Worm (Caenorhabditis elegans) whole organism, L4 larva: ENCODE measurements around the gene F13E9.19.

Experiments
- F26F4.8 ChIP-seq: fragments of 200-800 bp; sonication (Bioruptor generic); conservative IDR thresholded peaks from 2 replicates; pipeline ENCODE4 v1.3.6; 2022; ENCODE audit warnings: missing genetic modification characterization, missing compliant biosample characterization
- F44E2.7 ChIP-seq: fragments of 200-800 bp; sonication (Bioruptor generic); IDR thresholded peaks from 2 replicates; pipeline ENCODE4 v2.1.2; 2022; ENCODE audit warnings: missing genetic modification characterization, missing compliant biosample characterization
- Y105C5A.15 ChIP-seq: fragments of 200-800 bp; sonication (Bioruptor generic); IDR thresholded peaks from 2 replicates; pipeline ENCODE4 v1.3.6; 2022; ENCODE audit warnings: missing genetic modification characterization, missing compliant biosample characterization
- Y5F2A.4 ChIP-seq: fragments of 200-800 bp; sonication (Bioruptor generic); optimal IDR thresholded peaks from 2 replicates; lab custom pipeline; 2018; ENCODE audit warnings: mild to moderate bottlenecking, missing genetic modification characterization, missing compliant biosample characterization
- aha-1 ChIP-seq: fragments of 150-350 bp; peaks from one replicate; lab custom pipeline; 2014; ENCODE audit warnings: missing biosample characterization, missing genetic modification characterization
- aly-2 ChIP-seq: sonication (generic microtip); optimal IDR thresholded peaks from 2 replicates; lab custom pipeline; 2018; ENCODE audit warnings: missing biosample characterization, missing genetic modification characterization
- attf-4 ChIP-seq: sonication (generic microtip); optimal IDR thresholded peaks from 3 replicates; lab custom pipeline; 2017; ENCODE audit warnings: missing biosample characterization, missing genetic modification characterization
- ceh-44 ChIP-seq: fragments of 200-800 bp; sonication (Bioruptor generic); IDR thresholded peaks from 2 replicates; pipeline ENCODE4 v1.3.6; 2022; ENCODE audit warnings: missing genetic modification reagents, missing genetic modification characterization, missing compliant biosample characterization
- ces-1 ChIP-seq: fragments of 150-350 bp; sonication (generic microtip); optimal IDR thresholded peaks from 4 replicates; lab custom pipeline; 2014; ENCODE audit warnings: missing biosample characterization, missing genetic modification reagents, missing genetic modification characterization
- ctbp-1 ChIP-seq: fragments of 200-800 bp; sonication (Bioruptor generic); IDR thresholded peaks from 2 replicates; pipeline ENCODE4 v1.3.6; 2022; ENCODE audit warnings: missing genetic modification reagents, missing genetic modification characterization, missing compliant biosample characterization
- dmd-6 ChIP-seq: fragments of 200-800 bp; sonication (Bioruptor generic); IDR thresholded peaks from 2 replicates; pipeline ENCODE4 v1.3.6; 2022; ENCODE audit warnings: missing genetic modification reagents, missing genetic modification characterization, missing compliant biosample characterization
- dmd-8 ChIP-seq: fragments of 200-800 bp; sonication (Bioruptor generic); IDR thresholded peaks from 2 replicates; pipeline ENCODE4 v1.3.6; 2022; ENCODE audit warnings: missing genetic modification characterization, missing compliant biosample characterization
- dmd-9 ChIP-seq: fragments of 200-800 bp; sonication (Bioruptor generic); IDR thresholded peaks from 2 replicates; pipeline ENCODE4 v1.3.6; 2022; ENCODE audit warnings: missing genetic modification reagents, missing genetic modification characterization, missing compliant biosample characterization
- dpl-1 ChIP-seq: fragments of 150-350 bp; optimal IDR thresholded peaks from 2 replicates; lab custom pipeline; 2014; ENCODE audit warnings: missing biosample characterization, missing genetic modification reagents, missing genetic modification characterization
- dve-1 ChIP-seq: sonication (generic microtip); optimal IDR thresholded peaks from 2 replicates; lab custom pipeline; 2017; ENCODE audit warnings: antibody characterized with exemption, mild to moderate bottlenecking, missing genetic modification characterization, missing compliant biosample characterization; ENCODE audit not compliant: insufficient read depth
- egl-27 ChIP-seq: sonication (generic microtip); optimal IDR thresholded peaks from 3 replicates; lab custom pipeline; 2017; ENCODE audit warnings: missing biosample characterization, missing genetic modification reagents, missing genetic modification characterization
- fos-1 ChIP-seq: fragments of 150-350 bp; optimal IDR thresholded peaks from 2 replicates; lab custom pipeline; 2014; ENCODE audit warnings: missing biosample characterization, missing genetic modification characterization
- gei-8 ChIP-seq: fragments of 200-800 bp; sonication (Bioruptor generic); optimal IDR thresholded peaks from 2 replicates; lab custom pipeline; 2018; ENCODE audit warnings: mild to moderate bottlenecking, missing genetic modification characterization, missing compliant biosample characterization
- hlh-30 ChIP-seq: sonication (generic microtip); optimal IDR thresholded peaks from 2 replicates; lab custom pipeline; 2017; ENCODE audit warnings: antibody characterized with exemption, mild to moderate bottlenecking, missing genetic modification characterization, missing compliant biosample characterization; ENCODE audit not compliant: insufficient read depth
- jun-1 ChIP-seq: fragments of 150-350 bp; optimal IDR thresholded peaks from 2 replicates; lab custom pipeline; 2014; ENCODE audit warnings: missing biosample characterization, missing genetic modification reagents, missing genetic modification characterization
- lin-1 ChIP-seq: fragments of 200-800 bp; sonication (Bioruptor generic); IDR thresholded peaks from 2 replicates; pipeline ENCODE4 v1.3.6; 2022; ENCODE audit warnings: missing genetic modification reagents, missing genetic modification characterization, missing compliant biosample characterization
- lin-15B ChIP-seq: fragments of 150-350 bp; sonication (generic microtip); optimal IDR thresholded peaks from 3 replicates; lab custom pipeline; 2014; ENCODE audit warnings: missing biosample characterization, missing genetic modification characterization
- lin-38 ChIP-seq: fragments of 200-800 bp; sonication (Bioruptor generic); IDR thresholded peaks from 2 replicates; pipeline ENCODE4 v1.3.6; 2022; ENCODE audit warnings: missing genetic modification reagents, missing genetic modification characterization, missing compliant biosample characterization
- lin-39 ChIP-seq: fragments of 150-350 bp; optimal IDR thresholded peaks from 2 replicates; lab custom pipeline; 2014; ENCODE audit warnings: missing biosample characterization, missing genetic modification reagents, missing genetic modification characterization
- lir-3 ChIP-seq: sonication (generic microtip); optimal IDR thresholded peaks from 2 replicates; lab custom pipeline; 2016; ENCODE audit warnings: mild to moderate bottlenecking, missing genetic modification characterization, missing compliant biosample characterization
- madf-5 ChIP-seq, 2 experiments: fragments of 200-800 bp; sonication (Bioruptor generic); IDR thresholded peaks; 2 replicates each; pipeline ENCODE4 v1.3.6; 2022; ENCODE audit warnings: missing compliant biosample characterization in 2 of 2, missing genetic modification characterization in 2 of 2
- mdl-1 ChIP-seq, 2 experiments: fragments of 150-350 bp in 1 of 2; sonication (generic microtip) in 1 of 2; optimal IDR thresholded peaks; 2 replicates each; lab custom pipeline; 2014 to 2017; ENCODE audit warnings: missing biosample characterization in 2 of 2, missing genetic modification characterization in 2 of 2
- mep-1 ChIP-seq: fragments of 150-350 bp; sonication (generic microtip); optimal IDR thresholded peaks from 3 replicates; lab custom pipeline; 2014; ENCODE audit warnings: missing biosample characterization, missing genetic modification characterization
- mes-2 ChIP-seq: sonication (generic microtip); optimal IDR thresholded peaks from 2 replicates; lab custom pipeline; 2016; ENCODE audit warnings: missing genotype, mild to moderate bottlenecking, missing genetic modification characterization, missing compliant biosample characterization; ENCODE audit not compliant: poor library complexity, severe bottlenecking
- nhr-10 ChIP-seq: fragments of 150-350 bp; optimal IDR thresholded peaks from 2 replicates; lab custom pipeline; 2014; ENCODE audit warnings: missing biosample characterization, missing genetic modification characterization
- nhr-11 ChIP-seq: fragments of 150-350 bp; optimal IDR thresholded peaks from 2 replicates; lab custom pipeline; 2014; ENCODE audit warnings: missing biosample characterization, missing genetic modification characterization
- nhr-111 ChIP-seq: fragments of 200-800 bp; sonication (Bioruptor generic); optimal IDR thresholded peaks from 2 replicates; lab custom pipeline; 2018; ENCODE audit warnings: mild to moderate bottlenecking, missing genetic modification characterization, missing compliant biosample characterization
- nhr-237 ChIP-seq: sonication (generic microtip); optimal IDR thresholded peaks from 2 replicates; lab custom pipeline; 2017; ENCODE audit warnings: missing biosample characterization, missing genetic modification characterization
- nhr-28 ChIP-seq: fragments of 150-350 bp; optimal IDR thresholded peaks from 2 replicates; lab custom pipeline; 2014; ENCODE audit warnings: missing biosample characterization, missing genetic modification characterization
- nhr-42 ChIP-seq: fragments of 200-800 bp; sonication (Bioruptor generic); IDR thresholded peaks from 2 replicates; pipeline ENCODE4 v1.3.6; 2022; ENCODE audit warnings: missing genetic modification characterization, missing compliant biosample characterization
- nhr-48 ChIP-seq: sonication (generic microtip); optimal IDR thresholded peaks from 2 replicates; lab custom pipeline; 2016; ENCODE audit warnings: mild to moderate bottlenecking, missing genetic modification characterization, missing compliant biosample characterization
- nhr-6 ChIP-seq: fragments of 150-350 bp; optimal IDR thresholded peaks from 2 replicates; lab custom pipeline; 2014; ENCODE audit warnings: missing biosample characterization, missing genetic modification characterization
- nhr-77 ChIP-seq: fragments of 150-350 bp; optimal IDR thresholded peaks from 2 replicates; lab custom pipeline; 2014; ENCODE audit warnings: missing biosample characterization, missing genetic modification characterization
- saeg-2 ChIP-seq: fragments of 200-800 bp; sonication (Bioruptor generic); IDR thresholded peaks from 2 replicates; pipeline ENCODE4 v1.3.6; 2022; ENCODE audit warnings: missing genetic modification reagents, missing genetic modification characterization, missing compliant biosample characterization
- sdz-12 ChIP-seq: fragments of 200-800 bp; sonication (Bioruptor generic); optimal IDR thresholded peaks from 2 replicates; lab custom pipeline; 2018; ENCODE audit warnings: mild to moderate bottlenecking, missing genetic modification characterization, missing compliant biosample characterization
- skn-1 ChIP-seq: fragments of 150-350 bp; optimal IDR thresholded peaks from 2 replicates; lab custom pipeline; 2014; ENCODE audit warnings: missing biosample characterization, missing genetic modification characterization
- snpc-1.2 ChIP-seq: fragments of 200-800 bp; sonication (Bioruptor generic); IDR thresholded peaks from 2 replicates; pipeline ENCODE4 v1.3.6; 2022; ENCODE audit warnings: missing genetic modification reagents, missing genetic modification characterization, missing compliant biosample characterization
- snpc-4 ChIP-seq: fragments of 150-350 bp; optimal IDR thresholded peaks from 2 replicates; lab custom pipeline; 2014; ENCODE audit warnings: missing biosample characterization, missing genetic modification characterization
- unc-39 ChIP-seq: sonication (generic microtip); optimal IDR thresholded peaks from 2 replicates; lab custom pipeline; 2017; ENCODE audit warnings: missing biosample characterization, missing genetic modification characterization
- unc-62 ChIP-seq, 3 experiments: fragments of 150-350 bp in 1 of 3; sonication (generic microtip); optimal IDR thresholded peaks in 2 of 3; peaks in 1 of 3; 1 replicate in 1 of 3; 2 replicates in 2 of 3; lab custom pipeline; 2014 to 2017; ENCODE audit warnings: missing biosample characterization in 3 of 3, missing genetic modification characterization in 3 of 3, missing genetic modification reagents in 3 of 3, missing genotype in 1 of 3
- zfp-2 ChIP-seq: sonication (generic microtip); optimal IDR thresholded peaks from 2 replicates; lab custom pipeline; 2016; ENCODE audit warnings: mild to moderate bottlenecking, missing genetic modification characterization, missing compliant biosample characterization
- zip-11 ChIP-seq: fragments of 200-800 bp; sonication (Bioruptor generic); IDR thresholded peaks from 2 replicates; pipeline ENCODE4 v1.3.6; 2022; ENCODE audit warnings: missing genetic modification characterization, missing compliant biosample characterization

F13E9.19 gene

ce11 chrIV:10935853-10936491 is 36.8 kb downstream of the F13E9.19 start, which contains the start of gene lgg-2 (continued):
- no peak for TF ChIP-seq snpc-4 (tag; lab: Kevin White, UChicago)
- TF ChIP-seq snpc-1.2 (GFP tag; lab: Robert Waterston, UW) = no peak
- TF ChIP-seq nhr-237 (tag; lab: Kevin White, UChicago) = no peak
- peak; percentile 97 for TF ChIP-seq dve-1 (tag; lab: Kevin White, UChicago)
- TF ChIP-seq F44E2.7 (GFP tag; lab: Robert Waterston, UW) = no peak
- no peak for TF ChIP-seq madf-5 (GFP tag; IDR thresholded peaks at IDR 0.05; lab: Robert Waterston, UW)
- peak; percentile 89 for TF ChIP-seq saeg-2 (GFP tag; lab: Robert Waterston, UW)
- TF ChIP-seq ceh-44 (GFP tag; lab: Robert Waterston, UW) = no peak
- TF ChIP-seq gei-8 = peak; percentile 75
- TF ChIP-seq mdl-1 (tag; optimal IDR thresholded peaks at IDR 0.05; lab: Kevin White, UChicago) = peak; percentile 69 to 96
- peak; percentile 87 for TF ChIP-seq nhr-42 (GFP tag; lab: Robert Waterston, UW)
- no peak for TF ChIP-seq nhr-111 (GFP tag; lab: Kevin White, UChicago)
- TF ChIP-seq ctbp-1 (GFP tag; lab: Robert Waterston, UW) = peak; percentile 87
- TF ChIP-seq dmd-8 (GFP tag; lab: Robert Waterston, UW) = no peak
- peak; percentile 86 for TF ChIP-seq mes-2 (tag; lab: Kevin White, UChicago)
- no peak for TF ChIP-seq aly-2 (tag; lab: Kevin White, UChicago)
- peak; percentile 97 for TF ChIP-seq nhr-11 (tag; lab: Kevin White, UChicago)
- TF ChIP-seq nhr-77 (tag; lab: Kevin White, UChicago) = peak; percentile 88
- TF ChIP-seq attf-4 (tag; lab: Kevin White, UChicago) = peak; percentile 65
- TF ChIP-seq lin-39 (tag; lab: Kevin White, UChicago) = peak; percentile 1
- TF ChIP-seq lir-3 (tag; lab: Kevin White, UChicago) = no peak
- peak in 1 of 2 experiments; percentile 99 for TF ChIP-seq unc-62 (GFP tag; optimal IDR thresholded peaks at IDR 0.05 in 1 of 2; lab: Kevin White, UChicago)
- TF ChIP-seq unc-62 (tag; optimal IDR thresholded peaks at IDR 0.05; lab: Kevin White, UChicago) = peak; percentile 67
- TF ChIP-seq dmd-9 = no peak
- peak; percentile 12 for TF ChIP-seq Y5F2A.4 (GFP tag; lab: Kevin White, UChicago)
- peak; percentile 100 for TF ChIP-seq aha-1 (tag; lab: Kevin White, UChicago)
- TF ChIP-seq Y105C5A.15 (GFP tag; lab: Robert Waterston, UW) = peak; percentile 58; the same call in 1 of the 2 replicates
- TF ChIP-seq zfp-2 (tag; lab: Kevin White, UChicago) = peak; percentile 39
- no peak for TF ChIP-seq skn-1
- peak; percentile 80 for TF ChIP-seq nhr-10 (tag; lab: Kevin White, UChicago)
- TF ChIP-seq nhr-48 = peak; percentile 98
- TF ChIP-seq fos-1 (tag; lab: Kevin White, UChicago) = no peak
- TF ChIP-seq, all 104 proteins: peak for 64

ce11 chrIV:10936906-10937540 is 37.8 kb downstream of the F13E9.19 start, which contains the start of gene fic-1:
Gene fic-1, plus strand, starts transcription at chrIV:10937454.
- TF ChIP-seq nhr-11 (tag; lab: Kevin White, UChicago) (peak; percentile 57), egl-27 (no peak), lin-38 (GFP tag; lab: Robert Waterston, UW) (peak; percentile 24), dmd-8 (GFP tag; lab: Robert Waterston, UW) (no peak), jun-1 (tag; lab: Kevin White, UChicago) (no peak), mes-2 (tag; lab: Kevin White, UChicago) (peak; percentile 41), F26F4.8 (GFP tag; lab: Robert Waterston, UW) (no peak), sdz-12 (GFP tag; lab: Kevin White, UChicago) (no peak), lin-39 (tag; lab: Kevin White, UChicago) (no peak), nhr-28 (tag; lab: Kevin White, UChicago) (peak; percentile 14), unc-39 (tag; lab: Kevin White, UChicago) (no peak), dmd-6 (GFP tag; lab: Robert Waterston, UW) (peak; percentile 58), lin-1 (GFP tag; lab: Robert Waterston, UW) (no peak), ces-1 (GFP tag; lab: Kevin White, UChicago) (peak; percentile 92), nhr-10 (tag; lab: Kevin White, UChicago) (no peak), ceh-44 (GFP tag; lab: Robert Waterston, UW) (no peak), dve-1 (tag; lab: Kevin White, UChicago) (peak; percentile 58), F44E2.7 (GFP tag; lab: Robert Waterston, UW) (no peak), mdl-1 (tag; optimal IDR thresholded peaks at IDR 0.05; lab: Kevin White, UChicago) (peak; percentile 54 to 93), nhr-6 (tag; lab: Kevin White, UChicago) (no peak), mep-1 (tag; lab: Kevin White, UChicago) (peak; percentile 68), zip-11 (GFP tag; lab: Robert Waterston, UW) (no peak), snpc-1.2 (GFP tag; lab: Robert Waterston, UW) (no peak), lin-15B (tag; lab: Kevin White, UChicago) (no peak), hlh-30 (tag; lab: Kevin White, UChicago) (peak; percentile 93), dpl-1 (GFP tag; lab: Kevin White, UChicago) (peak; percentile 53)
